Worm (Caenorhabditis elegans) whole organism, late embryonic: Measurements from ENCODE around the gene nhr-79.

Source experiments
- C38D4.7 ChIP-seq: fragments of 200-800 bp; sonication (Bioruptor generic); optimal IDR thresholded peaks from 2 replicates; lab custom pipeline; 2018; ENCODE audit warnings: mild to moderate bottlenecking, missing genetic modification characterization, moderate library complexity, missing compliant biosample characterization
- F13H6.1 ChIP-seq: sonication (generic microtip); optimal IDR thresholded peaks from 2 replicates; lab custom pipeline; 2016; ENCODE audit warnings: missing genetic modification characterization, missing compliant biosample characterization
- ceh-14 ChIP-seq: sonication (generic microtip); optimal IDR thresholded peaks from 2 replicates; lab custom pipeline; 2016; ENCODE audit warnings: missing genotype, missing genetic modification characterization, missing compliant biosample characterization
- hlh-6 ChIP-seq: sonication (generic microtip); optimal IDR thresholded peaks from 2 replicates; lab custom pipeline; 2016; ENCODE audit warnings: missing genotype, missing genetic modification characterization, missing compliant biosample characterization
- nhr-11 ChIP-seq: fragments of 150-350 bp; optimal IDR thresholded peaks from 2 replicates; lab custom pipeline; 2014; ENCODE audit warnings: missing biosample characterization, missing genetic modification characterization
- pha-4 ChIP-seq: fragments of 150-350 bp; optimal IDR thresholded peaks from 2 replicates; lab custom pipeline; 2018; ENCODE audit warnings: missing biosample characterization, missing genetic modification reagents, missing genetic modification characterization
- unc-3 ChIP-seq, 2 experiments: fragments of 200-800 bp in 1 of 2; sonication (Bioruptor generic) in 1 of 2; sonication (generic microtip) in 1 of 2; conservative IDR thresholded peaks in 1 of 2; optimal IDR thresholded peaks in 1 of 2; 2 replicates each; pipeline versions ENCODE4 v1.3.6 to Lab custom; 2016 to 2022; ENCODE audit warnings: missing compliant biosample characterization in 2 of 2, missing genetic modification characterization in 2 of 2, missing genetic modification reagents in 1 of 2
- unc-55 ChIP-seq: sonication (generic microtip); optimal IDR thresholded peaks from 2 replicates; lab custom pipeline; 2017; ENCODE audit warnings: missing biosample characterization, missing genetic modification reagents, missing genetic modification characterization

DNA sequence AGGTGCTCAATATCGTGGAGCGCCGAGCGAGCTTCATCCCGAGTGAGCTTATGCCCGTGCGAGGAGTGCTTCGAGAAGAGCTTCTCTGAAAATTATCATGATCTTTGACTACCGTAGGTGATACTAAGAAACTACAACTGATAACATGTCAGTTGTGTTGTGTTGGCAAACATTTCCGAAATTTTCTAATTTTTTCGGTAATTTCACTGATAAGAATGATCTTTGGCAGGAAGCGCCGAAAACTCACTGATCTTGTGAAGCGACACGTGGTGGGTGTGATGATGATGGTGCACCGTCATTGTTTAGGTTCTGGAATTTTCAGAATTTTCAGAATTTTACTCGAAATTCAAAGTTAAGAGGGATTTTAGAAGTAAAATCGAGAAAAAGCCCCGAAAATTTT, 8.4 kb downstream of the nhr-79 start, which contains the start of gene Y39B6A.1:
- no peak for TF ChIP-seq F13H6.1
- TF ChIP-seq pha-4 (tag; lab: Kevin White, UChicago): no peak
- no peak for TF ChIP-seq unc-55 (GFP tag; lab: Kevin White, UChicago)
- TF ChIP-seq C38D4.7 (GFP tag; lab: Kevin White, UChicago): no peak
- no peak for TF ChIP-seq ceh-14 (tag; lab: Kevin White, UChicago)
- TF ChIP-seq hlh-6 (tag; lab: Kevin White, UChicago): no peak
- TF ChIP-seq unc-3 (GFP tag; conservative IDR thresholded peaks at IDR 0.05; lab: Robert Waterston, UW): no peak
- no peak for TF ChIP-seq unc-3 (tag; optimal IDR thresholded peaks at IDR 0.05; lab: Kevin White, UChicago)
- no peak for TF ChIP-seq nhr-11 (tag; lab: Kevin White, UChicago)
